Fruit fly (Drosophila melanogaster): ENCODE measurements around the gene Prx6a.

The Prx6a gene

dm6 chr2L:2886613-2887537 lies 8.8 kb upstream of the Prx6a start:
- TF ChIP-seq CG3032 (tag; optimal IDR thresholded peaks at IDR 0.05) (peak; percentile 27), Ets96B (tag; optimal IDR thresholded peaks at IDR 0.05) (peak; percentile 19), eg (GFP tag; IDR thresholded peaks at IDR 0.05) (peak; percentile 58; the same call in 2 of the 3 replicates), CG10669 (GFP tag; optimal IDR thresholded peaks at IDR 0.05) (peak; percentile 14), CG6854 (GFP tag; optimal IDR thresholded peaks at IDR 0.05) (peak; percentile 47), vri (GFP tag; optimal IDR thresholded peaks at IDR 0.05) (peak; percentile 23), achi (GFP tag; optimal IDR thresholded peaks at IDR 0.05) (peak; percentile 59), Sox102F (GFP tag; optimal IDR thresholded peaks at IDR 0.05) (peak; percentile 41), spab (GFP tag; optimal IDR thresholded peaks at IDR 0.05) (peak; percentile 25), CG6808 (GFP tag; optimal IDR thresholded peaks at IDR 0.05) (peak; percentile 65), CG1621 (tag; optimal IDR thresholded peaks at IDR 0.05) (peak; percentile 24), CG9139 (GFP tag; optimal IDR thresholded peaks at IDR 0.05) (peak; percentile 30), dac (GFP tag; optimal IDR thresholded peaks at IDR 0.05) (peak; percentile 20), CG7368 (GFP tag; optimal IDR thresholded peaks at IDR 0.05) (no peak), CG6163 (GFP tag; IDR thresholded peaks at IDR 0.05) (peak; percentile 52; the same call in 2 of the 3 replicates), CG15336 (GFP tag; IDR thresholded peaks at IDR 0.05) (peak; percentile 52; the same call in 1 of the 2 replicates), Eip78C (GFP tag) (peak; percentile 83), Hr4 (GFP tag; optimal IDR thresholded peaks at IDR 0.05) (no peak), fd59A (GFP tag; optimal IDR thresholded peaks at IDR 0.05) (no peak), svp (GFP tag) (no peak), dsx (GFP tag; optimal IDR thresholded peaks at IDR 0.05; ENCODE audit: poor library complexity, severe bottlenecking) (peak; percentile 62), Gug (GFP tag; IDR thresholded peaks at IDR 0.05) (no peak), CG6276 (GFP tag; optimal IDR thresholded peaks at IDR 0.05) (peak; percentile 44), Eip93F (GFP tag; optimal IDR thresholded peaks at IDR 0.05) (peak; percentile 13), CG4318 (GFP tag; optimal IDR thresholded peaks at IDR 0.05) (no peak), ss (GFP tag; optimal IDR thresholded peaks at IDR 0.05) (peak; percentile 67 to 78), net (GFP tag; optimal IDR thresholded peaks at IDR 0.05) (peak; percentile 17), CG11762 (GFP tag; optimal IDR thresholded peaks at IDR 0.05; ENCODE audit: insufficient read depth) (no peak)

DNA sequence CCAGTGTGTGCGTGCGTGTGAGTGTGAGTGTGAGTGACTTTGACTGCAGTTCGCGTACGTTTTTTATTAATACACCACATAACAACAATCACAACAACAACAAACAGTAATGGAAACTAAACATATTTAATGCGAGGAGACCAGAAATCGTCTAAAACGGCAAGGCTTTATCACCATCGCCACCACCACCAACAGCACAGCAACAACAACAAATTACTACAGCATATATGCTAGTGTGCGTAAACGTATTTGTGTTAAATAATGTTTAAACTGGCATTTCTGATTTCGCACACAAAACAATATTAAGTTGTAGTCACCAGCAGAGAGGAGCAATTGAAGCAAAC lies 8.2 kb upstream of the Prx6a start:
- TF ChIP-seq svp (GFP tag): peak; percentile 28
- TF ChIP-seq CG6808 (GFP tag; optimal IDR thresholded peaks at IDR 0.05): no peak

DNA sequence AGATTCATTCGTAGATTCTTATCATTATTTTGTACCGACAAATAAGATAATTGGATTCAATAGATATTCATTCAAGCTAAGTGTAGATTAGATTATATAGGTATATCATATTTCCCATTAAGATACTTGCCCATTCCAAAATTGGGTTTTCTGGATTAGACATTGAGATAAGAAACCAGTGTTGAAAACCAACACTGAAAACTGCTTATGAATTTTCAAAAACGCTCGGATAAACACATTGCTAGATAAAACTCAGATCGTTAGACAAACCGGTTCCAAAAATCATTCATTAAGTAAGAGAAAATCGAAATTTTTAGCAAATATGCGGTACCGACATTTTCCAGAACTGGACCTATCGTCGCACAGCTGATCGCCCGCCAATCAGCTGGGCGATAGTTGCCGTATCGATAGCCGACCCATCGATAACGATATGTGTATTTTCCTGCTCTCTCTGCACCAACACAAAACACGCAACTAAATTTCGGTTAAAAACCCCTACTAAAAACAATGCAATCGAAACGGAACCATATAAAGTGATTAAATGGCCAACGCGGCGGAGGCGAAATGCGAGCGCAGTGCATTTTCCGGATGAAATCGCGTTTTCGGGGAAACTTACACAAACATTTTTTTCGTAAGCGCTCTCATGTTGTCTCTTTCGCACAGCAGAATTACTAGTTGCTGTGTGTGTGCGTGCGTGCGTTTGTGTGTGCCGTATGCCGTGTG lies 7.6 kb upstream of the Prx6a start, which contains the start of the genes NTPase and lilli:
TSS of gene NTPase (minus strand) at position 348 of the 723 bp plus-strand sequence.
TSS of gene lilli (plus strand) at position 427 of the 723 bp plus-strand sequence.
- TF ChIP-seq CG15336 (GFP tag; IDR thresholded peaks at IDR 0.05) (0 out of 2 replicates have a peak, but pooled peaks have one; percentile 9), Hr39 (GFP tag; optimal IDR thresholded peaks at IDR 0.05) (peak; percentile 67), Eip78C (GFP tag) (peak; percentile 85), CG11762 (GFP tag; optimal IDR thresholded peaks at IDR 0.05; ENCODE audit: insufficient read depth) (peak; percentile 55), net (GFP tag; optimal IDR thresholded peaks at IDR 0.05) (no peak), Hr38 (GFP tag; optimal IDR thresholded peaks at IDR 0.05) (no peak), fd85E (GFP tag; optimal IDR thresholded peaks at IDR 0.05) (peak; percentile 19), CG8632 (GFP tag; optimal IDR thresholded peaks at IDR 0.05) (peak; percentile 3), CG34406 (GFP tag; optimal IDR thresholded peaks at IDR 0.05) (peak; percentile 41), fkh (GFP tag; optimal IDR thresholded peaks at IDR 0.05) (peak; percentile 57), dsx (GFP tag; optimal IDR thresholded peaks at IDR 0.05; ENCODE audit: poor library complexity, severe bottlenecking) (peak; percentile 19), esn (GFP tag; optimal IDR thresholded peaks at IDR 0.05) (peak; percentile 70), Ets96B (tag; optimal IDR thresholded peaks at IDR 0.05) (no peak), CG6276 (GFP tag; optimal IDR thresholded peaks at IDR 0.05) (no peak), topi (GFP tag; optimal IDR thresholded peaks at IDR 0.05) (peak; percentile 66), fd59A (GFP tag; optimal IDR thresholded peaks at IDR 0.05) (no peak), CG10669 (GFP tag; optimal IDR thresholded peaks at IDR 0.05) (no peak), Sox15 (GFP tag; optimal IDR thresholded peaks at IDR 0.05) (peak; percentile 34), CG6808 (GFP tag; optimal IDR thresholded peaks at IDR 0.05) (peak; percentile 1), Eip93F (GFP tag; optimal IDR thresholded peaks at IDR 0.05) (no peak), Smox (GFP tag; optimal IDR thresholded peaks at IDR 0.05) (peak; percentile 63), CG9139 (GFP tag; optimal IDR thresholded peaks at IDR 0.05) (no peak), CG3919 (GFP tag; optimal IDR thresholded peaks at IDR 0.05) (peak; percentile 69), salr (GFP tag; optimal IDR thresholded peaks at IDR 0.05) (peak in 1 of 2 experiments; percentile 64), Hr4 (GFP tag; optimal IDR thresholded peaks at IDR 0.05) (peak; percentile 48), Sox14 (GFP tag; optimal IDR thresholded peaks at IDR 0.05) (peak; percentile 10), Gug (GFP tag; IDR thresholded peaks at IDR 0.05) (no peak), Ets21C (GFP tag; optimal IDR thresholded peaks at IDR 0.05) (peak; percentile 31), Sox102F (GFP tag; optimal IDR thresholded peaks at IDR 0.05) (peak; percentile 68)
